Worm (Caenorhabditis elegans): ENCODE data around the gene sdz-19.

The sdz-19 gene

DNA sequence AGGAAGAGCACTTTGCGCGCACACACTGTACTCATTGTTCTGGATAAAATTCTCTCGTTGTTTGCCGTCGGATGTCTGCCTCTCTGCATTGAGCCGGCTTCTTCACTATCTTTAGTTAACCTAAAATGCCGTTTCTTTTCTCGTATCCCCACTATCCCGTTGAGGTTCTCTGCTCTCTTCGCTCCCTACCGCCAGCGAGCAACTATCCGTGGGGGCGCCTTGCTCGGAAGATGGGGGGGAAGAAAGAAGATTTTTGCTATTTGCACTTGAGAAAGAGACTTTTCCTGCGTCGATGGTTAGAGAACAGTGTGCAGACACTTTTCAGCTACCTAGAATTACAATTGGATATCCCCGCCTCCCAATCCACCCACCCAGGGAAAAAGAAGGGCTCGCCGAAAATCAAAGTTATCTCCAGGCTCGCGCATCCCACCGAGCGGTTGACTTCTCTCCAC lies 35.5 kb downstream of the sdz-19 start, which contains the start of gene myo-2:
Gene myo-2 (plus strand): TSS at position 402 of the 452 bp plus-strand sequence.
- TF ChIP-seq pha-4 (tag; optimal IDR thresholded peaks at IDR 0.05) = peak; percentile 17
- no peak for TF ChIP-seq nhr-237 (tag; optimal IDR thresholded peaks at IDR 0.05)
- no peak for TF ChIP-seq sptf-1 (tag; optimal IDR thresholded peaks at IDR 0.05)
- TF ChIP-seq cnd-1 (tag; optimal IDR thresholded peaks at IDR 0.05) = no peak

- TF ChIP-seq nhr-12 (tag; optimal IDR thresholded peaks at IDR 0.05) (no peak), ceh-39 (tag; optimal IDR thresholded peaks at IDR 0.05) (no peak), ceh-43 (GFP tag; optimal IDR thresholded peaks at IDR 0.05) (no peak), drap-1 (GFP tag; optimal IDR thresholded peaks at IDR 0.05) (no peak), tbx-8 (GFP tag; optimal IDR thresholded peaks at IDR 0.05) (no peak), ztf-11 (tag; optimal IDR thresholded peaks at IDR 0.05) (no peak), pha-4 (tag; optimal IDR thresholded peaks at IDR 0.05) (no peak), sptf-1 (tag; optimal IDR thresholded peaks at IDR 0.05) (no peak), nhr-76 (tag; optimal IDR thresholded peaks at IDR 0.05) (no peak), mep-1 (tag; optimal IDR thresholded peaks at IDR 0.05) (no peak), unc-62 (GFP tag; optimal IDR thresholded peaks at IDR 0.05) (no peak), sem-2 (GFP tag; optimal IDR thresholded peaks at IDR 0.05) (no peak)
Measured at ce11 chrX:12466769-12467168, 36.4 kb downstream of the sdz-19 start, which contains the start of gene cdf-2. TSS of gene cdf-2 (minus strand) at chrX:12466917.

DNA sequence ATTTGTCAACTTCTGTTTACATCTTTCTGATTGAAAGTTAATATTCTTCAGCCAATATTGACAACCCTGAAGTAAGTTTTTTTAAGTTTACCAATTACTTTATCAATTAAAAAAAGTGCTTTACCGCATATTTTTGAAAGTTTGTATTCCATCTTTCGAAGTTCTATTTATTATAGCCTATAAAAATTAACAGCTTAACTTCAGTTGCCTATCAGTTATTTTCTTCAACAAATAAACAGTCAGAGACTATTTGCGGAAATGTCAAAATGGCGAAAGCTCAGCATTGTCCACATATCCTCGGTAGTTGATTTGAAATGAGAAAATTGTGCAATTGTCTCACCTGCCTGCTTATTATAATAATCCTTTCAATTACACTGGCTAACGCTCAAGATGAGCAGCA lies 39.6 kb downstream of the sdz-19 start, which contains the start of gene T18D3.5:
Gene T18D3.5 (plus strand): TSS at position 301 of the 400 bp plus-strand sequence.
- no peak for TF ChIP-seq ztf-11 (tag; optimal IDR thresholded peaks at IDR 0.05)
- no peak for TF ChIP-seq nhr-2 (tag; optimal IDR thresholded peaks at IDR 0.05)
- TF ChIP-seq mls-2 (tag; optimal IDR thresholded peaks at IDR 0.05) = no peak
- no peak for TF ChIP-seq ceh-39 (tag; optimal IDR thresholded peaks at IDR 0.05)
- TF ChIP-seq drap-1 (GFP tag; optimal IDR thresholded peaks at IDR 0.05) = no peak
- TF ChIP-seq sptf-1 (tag; optimal IDR thresholded peaks at IDR 0.05) = no peak
- no peak for TF ChIP-seq lin-13 (tag; optimal IDR thresholded peaks at IDR 0.05)
- no peak for TF ChIP-seq hlh-1 (tag; optimal IDR thresholded peaks at IDR 0.05)
- TF ChIP-seq lsy-2 (tag; optimal IDR thresholded peaks at IDR 0.05) = no peak
- no peak for TF ChIP-seq unc-62 (GFP tag; optimal IDR thresholded peaks at IDR 0.05)
- TF ChIP-seq blmp-1 (tag; optimal IDR thresholded peaks at IDR 0.05) = no peak
- no peak for TF ChIP-seq unc-120 (tag; optimal IDR thresholded peaks at IDR 0.05; ENCODE audit: poor library complexity, severe bottlenecking)
- TF ChIP-seq ceh-43 (GFP tag; optimal IDR thresholded peaks at IDR 0.05) = no peak
- no peak for TF ChIP-seq ceh-83 (GFP tag; optimal IDR thresholded peaks at IDR 0.05)
- no peak for TF ChIP-seq flh-1 (GFP tag; optimal IDR thresholded peaks at IDR 0.05)
- no peak for TF ChIP-seq nhr-12 (tag; optimal IDR thresholded peaks at IDR 0.05)
- TF ChIP-seq elt-3 (tag; optimal IDR thresholded peaks at IDR 0.05) = no peak

ce11 chrX:12461557-12461956 lies 41.6 kb downstream of the sdz-19 start, which contains the start of gene odr-7:
TSS of gene odr-7 (minus strand) at chrX:12461657.
- no peak for TF ChIP-seq unc-120 (tag; optimal IDR thresholded peaks at IDR 0.05; ENCODE audit: poor library complexity, severe bottlenecking)
- TF ChIP-seq nhr-28 (tag; optimal IDR thresholded peaks at IDR 0.05) = no peak
- TF ChIP-seq mab-5 (tag; optimal IDR thresholded peaks at IDR 0.05) = no peak
- no peak for TF ChIP-seq unc-62 (GFP tag; optimal IDR thresholded peaks at IDR 0.05)
- no peak for TF ChIP-seq tbx-8 (GFP tag; optimal IDR thresholded peaks at IDR 0.05)
- TF ChIP-seq elt-1 (tag; optimal IDR thresholded peaks at IDR 0.05; ENCODE audit: borderline replicate concordance, insufficient read depth) = no peak
- no peak for TF ChIP-seq nhr-12 (tag; optimal IDR thresholded peaks at IDR 0.05)
- no peak for TF ChIP-seq flh-1 (GFP tag; optimal IDR thresholded peaks at IDR 0.05)
- TF ChIP-seq drap-1 (GFP tag; optimal IDR thresholded peaks at IDR 0.05) = no peak
- no peak for TF ChIP-seq mls-2 (tag; optimal IDR thresholded peaks at IDR 0.05)
- TF ChIP-seq nhr-237 (tag; optimal IDR thresholded peaks at IDR 0.05) = no peak
- no peak for TF ChIP-seq unc-39 (tag; optimal IDR thresholded peaks at IDR 0.05)
- TF ChIP-seq bed-3 (GFP tag; optimal IDR thresholded peaks at IDR 0.05) = no peak
- TF ChIP-seq blmp-1 (tag; optimal IDR thresholded peaks at IDR 0.05) = no peak
- no peak for TF ChIP-seq elt-3 (tag; optimal IDR thresholded peaks at IDR 0.05)
- TF ChIP-seq hlh-1 (tag; optimal IDR thresholded peaks at IDR 0.05) = no peak
- TF ChIP-seq ceh-83 (GFP tag; optimal IDR thresholded peaks at IDR 0.05) = no peak

ce11 chrX:12458021-12458420 lies 45.1 kb downstream of the sdz-19 start:
- TF ChIP-seq lsy-2 (tag; optimal IDR thresholded peaks at IDR 0.05) (no peak), cnd-1 (tag; optimal IDR thresholded peaks at IDR 0.05) (peak; percentile 76), nhr-2 (tag; optimal IDR thresholded peaks at IDR 0.05) (no peak), pha-4 (tag; optimal IDR thresholded peaks at IDR 0.05) (no peak), nhr-28 (tag; optimal IDR thresholded peaks at IDR 0.05) (no peak), snpc-4 (tag; optimal IDR thresholded peaks at IDR 0.05) (no peak), nhr-12 (tag; optimal IDR thresholded peaks at IDR 0.05) (no peak), unc-120 (tag; optimal IDR thresholded peaks at IDR 0.05; ENCODE audit: poor library complexity, severe bottlenecking) (peak; percentile 60), mls-2 (tag; optimal IDR thresholded peaks at IDR 0.05) (peak; percentile 80), unc-39 (tag; optimal IDR thresholded peaks at IDR 0.05) (no peak), lin-32 (GFP tag; optimal IDR thresholded peaks at IDR 0.05) (peak; percentile 77), tbx-8 (GFP tag; optimal IDR thresholded peaks at IDR 0.05) (peak; percentile 38), nhr-237 (tag; optimal IDR thresholded peaks at IDR 0.05) (peak; percentile 30), ceh-83 (GFP tag; optimal IDR thresholded peaks at IDR 0.05) (peak; percentile 77), bed-3 (GFP tag; optimal IDR thresholded peaks at IDR 0.05) (peak; percentile 53), hlh-1 (tag; optimal IDR thresholded peaks at IDR 0.05) (peak; percentile 53), mep-1 (tag; optimal IDR thresholded peaks at IDR 0.05) (peak; percentile 28), ces-1 (GFP tag; optimal IDR thresholded peaks at IDR 0.05) (no peak), nhr-76 (tag; optimal IDR thresholded peaks at IDR 0.05) (no peak), blmp-1 (tag; optimal IDR thresholded peaks at IDR 0.05) (no peak), ztf-11 (tag; optimal IDR thresholded peaks at IDR 0.05) (no peak), zip-8 (tag; optimal IDR thresholded peaks at IDR 0.05) (no peak), M03D4.4 (tag; optimal IDR thresholded peaks at IDR 0.05) (peak; percentile 82), flh-1 (GFP tag; optimal IDR thresholded peaks at IDR 0.05) (no peak), drap-1 (GFP tag; optimal IDR thresholded peaks at IDR 0.05) (peak; percentile 83), elt-3 (tag; optimal IDR thresholded peaks at IDR 0.05) (no peak), sptf-1 (tag; optimal IDR thresholded peaks at IDR 0.05) (peak; percentile 73), lin-13 (tag; optimal IDR thresholded peaks at IDR 0.05) (peak; percentile 10), ceh-39 (tag; optimal IDR thresholded peaks at IDR 0.05) (no peak), ham-2 (GFP tag; optimal IDR thresholded peaks at IDR 0.05) (peak; percentile 80), sem-2 (GFP tag; optimal IDR thresholded peaks at IDR 0.05) (peak; percentile 74), elt-1 (tag; optimal IDR thresholded peaks at IDR 0.05; ENCODE audit: borderline replicate concordance, insufficient read depth) (no peak)
